Worm (Caenorhabditis elegans): ENCODE data around the gene tag-275.

tag-275 gene

DNA sequence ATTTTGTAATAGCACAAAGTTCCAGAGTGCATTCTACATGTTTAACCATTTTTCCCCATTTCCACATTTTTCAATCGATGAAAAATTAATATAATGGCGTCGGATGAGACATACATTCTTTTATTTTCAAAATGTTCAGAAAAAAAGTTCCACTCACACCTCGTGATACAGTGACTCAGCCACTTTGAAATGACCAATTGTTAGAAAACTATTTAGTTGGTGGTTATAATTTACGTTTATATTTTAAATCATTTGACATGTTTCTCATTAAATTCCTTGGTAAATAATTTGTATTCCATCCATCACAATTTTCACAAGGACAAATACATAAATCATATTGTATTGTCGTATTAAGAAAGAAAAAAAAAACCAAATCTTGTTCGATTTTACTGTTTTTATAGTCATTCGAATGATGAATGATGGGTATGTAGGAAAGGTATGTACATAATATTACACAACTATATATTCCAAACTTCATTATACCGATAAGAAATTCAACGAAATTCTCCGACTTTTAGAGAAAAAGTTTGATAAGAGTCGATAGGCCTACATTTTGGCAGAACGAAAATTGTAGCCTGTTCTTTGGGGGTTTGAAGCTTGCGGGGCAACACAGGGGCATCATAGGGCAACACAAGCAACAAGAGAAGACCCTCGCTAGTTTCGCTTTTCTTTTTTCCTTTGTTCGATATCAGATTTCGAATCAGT is 49.8 kb downstream of the tag-275 start:
- TF ChIP-seq ceh-6 (GFP tag; optimal IDR thresholded peaks at IDR 0.05) (no peak), che-1 (tag; optimal IDR thresholded peaks at IDR 0.05) (no peak), pros-1 (tag; optimal IDR thresholded peaks at IDR 0.05) (no peak), sox-4 (tag; optimal IDR thresholded peaks at IDR 0.05) (no peak), ref-2 (tag; optimal IDR thresholded peaks at IDR 0.05) (no peak), madf-2 (tag; optimal IDR thresholded peaks at IDR 0.05) (no peak), ets-4 (tag; optimal IDR thresholded peaks at IDR 0.05) (no peak), syd-9 (tag; optimal IDR thresholded peaks at IDR 0.05) (no peak), hlh-15 (tag; optimal IDR thresholded peaks at IDR 0.05) (no peak)

ce11 chrX:6098420-6098819 is 51.9 kb downstream of the tag-275 start:
- TF ChIP-seq ceh-48 (tag; optimal IDR thresholded peaks at IDR 0.05): no peak
- TF ChIP-seq elt-2 (tag; optimal IDR thresholded peaks at IDR 0.05): peak; percentile 47

DNA sequence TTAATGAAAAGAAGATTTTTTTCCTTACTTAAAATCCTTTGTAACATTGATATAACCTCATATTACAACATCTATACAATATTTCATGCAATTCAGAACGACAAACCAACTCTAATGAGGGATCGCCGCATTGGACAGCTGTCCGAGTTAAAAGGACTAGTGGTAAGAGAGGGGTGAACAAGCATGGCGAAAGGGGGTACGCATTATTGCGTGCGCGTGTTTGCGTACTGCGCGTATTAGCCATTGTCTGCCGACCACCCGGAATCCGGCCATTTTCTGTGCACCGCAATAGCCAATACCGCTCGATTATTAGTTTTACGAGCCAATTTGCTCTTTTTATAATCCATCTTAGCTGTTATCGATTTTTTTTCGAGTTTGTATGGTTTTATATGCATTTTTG is 52.8 kb downstream of the tag-275 start, which contains the start of gene C15H9.4:
Gene C15H9.4 (plus strand): TSS at position 93 of the 400 bp plus-strand sequence.
- TF ChIP-seq lin-11 (tag; optimal IDR thresholded peaks at IDR 0.05) (no peak), madf-2 (tag; optimal IDR thresholded peaks at IDR 0.05) (no peak), ceh-18 (tag; optimal IDR thresholded peaks at IDR 0.05) (no peak), pros-1 (tag; optimal IDR thresholded peaks at IDR 0.05) (no peak), syd-9 (tag; optimal IDR thresholded peaks at IDR 0.05) (no peak), pat-9 (tag; optimal IDR thresholded peaks at IDR 0.05) (no peak), rnt-1 (tag; optimal IDR thresholded peaks at IDR 0.05) (peak; percentile 2), elt-2 (tag; optimal IDR thresholded peaks at IDR 0.05) (no peak), fax-1 (tag; optimal IDR thresholded peaks at IDR 0.05) (no peak), hlh-15 (tag; optimal IDR thresholded peaks at IDR 0.05) (no peak), K02D7.2 (tag; optimal IDR thresholded peaks at IDR 0.05) (no peak), tbx-7 (tag; optimal IDR thresholded peaks at IDR 0.05) (no peak), unc-3 (GFP tag; conservative IDR thresholded peaks at IDR 0.05) (no peak), unc-3 (tag; optimal IDR thresholded peaks at IDR 0.05) (no peak), C08G9.2 (tag; optimal IDR thresholded peaks at IDR 0.05) (no peak), ceh-34 (tag; optimal IDR thresholded peaks at IDR 0.05) (no peak), unc-55 (GFP tag; optimal IDR thresholded peaks at IDR 0.05) (peak; percentile 31), unc-86 (tag; optimal IDR thresholded peaks at IDR 0.05) (no peak), ama-1 (optimal IDR thresholded peaks at IDR 0.05) (no peak), C38D4.7 (GFP tag; optimal IDR thresholded peaks at IDR 0.05) (no peak), ceh-9 (tag; optimal IDR thresholded peaks at IDR 0.05) (no peak), sdc-2 (tag; optimal IDR thresholded peaks at IDR 0.05) (peak; percentile 56), ceh-2 (tag; optimal IDR thresholded peaks at IDR 0.05) (no peak), ceh-24 (tag; optimal IDR thresholded peaks at IDR 0.05) (no peak), ceh-45 (GFP tag; IDR thresholded peaks at IDR 0.05) (no peak), che-1 (tag; optimal IDR thresholded peaks at IDR 0.05) (no peak), F13H6.1 (tag; optimal IDR thresholded peaks at IDR 0.05) (no peak), nfya-1 (tag; optimal IDR thresholded peaks at IDR 0.05) (peak; percentile 74), Y22D7AL.16 (tag; optimal IDR thresholded peaks at IDR 0.05) (no peak), ref-2 (tag; optimal IDR thresholded peaks at IDR 0.05) (peak; percentile 23), ceh-22 (tag; optimal IDR thresholded peaks at IDR 0.05) (no peak), ceh-6 (GFP tag; optimal IDR thresholded peaks at IDR 0.05) (no peak), pax-1 (tag; optimal IDR thresholded peaks at IDR 0.05) (no peak), ets-4 (tag; optimal IDR thresholded peaks at IDR 0.05) (no peak), nhr-232 (tag; optimal IDR thresholded peaks at IDR 0.05) (no peak), elt-4 (tag; optimal IDR thresholded peaks at IDR 0.05) (no peak), sox-4 (tag; optimal IDR thresholded peaks at IDR 0.05) (no peak), pha-2 (tag; optimal IDR thresholded peaks at IDR 0.05) (peak; percentile 71), ceh-48 (tag; optimal IDR thresholded peaks at IDR 0.05) (peak; percentile 14), fkh-10 (GFP tag; optimal IDR thresholded peaks at IDR 0.05) (no peak), npax-4 (tag; optimal IDR thresholded peaks at IDR 0.05) (no peak), hlh-13 (GFP tag; optimal IDR thresholded peaks at IDR 0.05) (no peak), tbx-2 (tag; optimal IDR thresholded peaks at IDR 0.05) (peak; percentile 53), pha-4 (tag; optimal IDR thresholded peaks at IDR 0.05) (no peak), ceh-31 (tag; optimal IDR thresholded peaks at IDR 0.05) (peak; percentile 57), zip-5 (tag; optimal IDR thresholded peaks at IDR 0.05) (no peak), ceh-14 (tag; optimal IDR thresholded peaks at IDR 0.05) (peak; percentile 40)

Measured in whole organism, late embryonic.